Worm (Caenorhabditis elegans): Measurements from ENCODE around the gene F45E6.1.

F45E6.1 gene

DNA sequence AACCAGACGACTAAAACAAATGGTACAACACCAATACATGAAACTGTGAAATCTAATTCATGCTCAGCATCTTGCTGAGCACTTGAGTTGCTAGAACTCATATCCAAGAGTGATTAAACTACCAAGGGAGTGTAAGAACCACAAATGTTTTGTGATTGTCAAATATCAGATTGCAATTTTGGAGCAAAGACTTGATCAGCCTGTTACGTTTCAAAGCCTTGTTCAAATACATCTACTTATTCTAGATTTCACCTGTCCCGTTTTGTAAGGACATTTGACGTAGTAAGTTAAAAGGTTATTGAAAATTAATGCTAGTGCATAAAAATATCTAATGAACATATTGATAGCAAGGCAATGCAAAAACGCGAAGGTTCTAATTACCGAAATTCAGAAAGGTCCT is at the start of gene F45E6.1:
TSS of gene F45E6.1 (minus strand) at position 101 of the 400 bp plus-strand sequence.
- TF ChIP-seq isw-1 (GFP tag; IDR thresholded peaks at IDR 0.05), result no peak
- no peak for TF ChIP-seq mab-9 (GFP tag; IDR thresholded peaks at IDR 0.05)
- TF ChIP-seq zag-1 (tag; optimal IDR thresholded peaks at IDR 0.05), result no peak
- no peak for TF ChIP-seq nhr-28 (tag; optimal IDR thresholded peaks at IDR 0.05)
- TF ChIP-seq C16A3.4 (tag; optimal IDR thresholded peaks at IDR 0.05), result no peak
- no peak for TF ChIP-seq egl-27 (tag; optimal IDR thresholded peaks at IDR 0.05)
- TF ChIP-seq egl-13 (tag; optimal IDR thresholded peaks at IDR 0.05), result no peak
- TF ChIP-seq fkh-8 (tag; optimal IDR thresholded peaks at IDR 0.05), result no peak
- TF ChIP-seq elt-2 (tag; optimal IDR thresholded peaks at IDR 0.05), result no peak
- no peak for TF ChIP-seq alr-1 (tag; optimal IDR thresholded peaks at IDR 0.05; ENCODE audit: borderline replicate concordance)
- no peak for TF ChIP-seq nhr-90 (tag; optimal IDR thresholded peaks at IDR 0.05; ENCODE audit: poor library complexity)
- TF ChIP-seq ceh-8 (GFP tag; optimal IDR thresholded peaks at IDR 0.05), result no peak
- no peak for TF ChIP-seq tlp-1 (tag; optimal IDR thresholded peaks at IDR 0.05)
- no peak for TF ChIP-seq pag-3 (tag; optimal IDR thresholded peaks at IDR 0.05; ENCODE audit: borderline replicate concordance, insufficient read depth)

DNA sequence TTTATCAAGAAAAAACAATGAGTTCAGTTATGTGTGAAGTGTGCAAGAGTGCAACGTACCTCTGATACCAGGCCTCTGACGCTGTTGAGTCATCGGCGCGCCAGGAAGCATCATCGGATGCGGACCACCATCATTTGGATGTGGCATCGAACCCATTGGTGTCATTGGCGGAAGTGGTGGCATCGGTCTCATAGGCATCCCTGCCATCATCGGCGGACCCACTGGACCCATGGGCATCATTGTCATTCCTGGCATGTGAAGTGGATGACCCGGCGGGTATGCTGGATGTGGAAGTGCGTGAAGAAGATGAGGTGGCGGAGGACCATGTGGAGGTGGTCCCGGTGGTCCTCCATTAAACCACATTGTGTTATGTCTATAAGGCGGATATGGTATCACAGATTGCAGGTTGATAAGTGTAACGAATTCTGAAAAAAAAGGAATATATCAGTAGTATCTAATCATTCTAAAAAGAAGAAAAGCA is 48.2 kb upstream of the F45E6.1 start, which contains the start of gene scd-1:
TSS of gene scd-1 (minus strand) at position 431 of the 481 bp plus-strand sequence.
- no peak for TF ChIP-seq C16A3.4 (tag; optimal IDR thresholded peaks at IDR 0.05)
- no peak for TF ChIP-seq dsc-1 (tag; optimal IDR thresholded peaks at IDR 0.05)

DNA sequence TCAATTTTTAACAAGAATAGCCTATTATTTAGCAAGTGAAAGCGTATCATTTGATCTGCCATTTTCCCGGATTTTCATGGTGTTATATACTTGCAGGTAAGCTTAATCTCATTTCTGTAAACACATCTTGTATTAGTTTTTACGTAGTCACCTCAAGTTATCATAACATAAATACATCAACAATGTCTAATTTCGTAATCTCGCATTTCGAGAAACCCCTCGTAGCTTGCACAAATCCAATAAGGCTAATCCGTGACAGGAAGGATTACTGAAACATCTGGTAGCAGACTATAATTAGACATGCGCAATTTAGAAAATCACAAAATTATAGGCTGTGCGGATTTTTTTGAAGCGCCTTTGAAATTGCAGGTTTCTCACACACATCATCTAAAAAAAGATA is 47.3 kb upstream of the F45E6.1 start:
- TF ChIP-seq pqm-1 (tag; optimal IDR thresholded peaks at IDR 0.05) (no peak), dsc-1 (tag; optimal IDR thresholded peaks at IDR 0.05) (peak; percentile 97), nhr-71 (tag; optimal IDR thresholded peaks at IDR 0.05) (peak; percentile 60), egl-27 (tag; optimal IDR thresholded peaks at IDR 0.05) (no peak), pax-3 (tag; optimal IDR thresholded peaks at IDR 0.05) (peak; percentile 75), ets-5 (GFP tag; IDR thresholded peaks at IDR 0.05) (no peak), nhr-47 (tag; optimal IDR thresholded peaks at IDR 0.05) (peak; percentile 54), elt-2 (tag; optimal IDR thresholded peaks at IDR 0.05) (no peak), egl-13 (tag; optimal IDR thresholded peaks at IDR 0.05) (peak; percentile 18), sox-4 (tag; optimal IDR thresholded peaks at IDR 0.05) (peak; percentile 60), unc-62 (GFP tag; optimal IDR thresholded peaks at IDR 0.05) (no peak), nhr-11 (tag; optimal IDR thresholded peaks at IDR 0.05) (peak; percentile 59), fkh-8 (tag; optimal IDR thresholded peaks at IDR 0.05) (peak; percentile 68)

DNA sequence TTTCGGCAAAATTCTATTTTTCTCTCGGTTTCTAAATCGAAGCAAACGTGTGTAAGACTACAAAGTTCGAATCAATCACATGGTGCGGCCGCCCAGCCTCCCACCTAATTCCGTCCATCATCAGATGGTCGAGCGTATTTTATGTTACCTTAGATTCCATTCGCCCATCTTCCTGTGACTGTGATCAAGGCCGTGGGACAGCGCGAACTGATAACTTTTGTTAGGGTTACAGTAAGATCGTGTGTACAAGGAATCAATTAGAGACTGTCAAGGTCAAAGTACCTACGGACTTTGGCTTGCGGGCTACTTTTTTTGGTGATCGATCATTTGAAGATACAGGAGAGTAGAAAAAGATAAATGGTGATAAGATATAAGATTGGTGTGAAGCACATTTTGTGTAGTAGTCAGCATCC is 45.8 kb upstream of the F45E6.1 start:
- TF ChIP-seq snpc-4 (tag; optimal IDR thresholded peaks at IDR 0.05), result no peak
- TF ChIP-seq pax-3 (tag; optimal IDR thresholded peaks at IDR 0.05), result no peak
- peak; percentile 48 for TF ChIP-seq vab-15 (tag; optimal IDR thresholded peaks at IDR 0.05)
- TF ChIP-seq zag-1 (tag; optimal IDR thresholded peaks at IDR 0.05), result no peak
- TF ChIP-seq fkh-4 (tag; optimal IDR thresholded peaks at IDR 0.05; ENCODE audit: borderline replicate concordance), result no peak
- TF ChIP-seq mab-9 (GFP tag; IDR thresholded peaks at IDR 0.05), result peak; percentile 35; the same call in 1 of the 2 replicates
- TF ChIP-seq sup-37 (GFP tag; optimal IDR thresholded peaks at IDR 0.05), result no peak
- no peak for TF ChIP-seq isw-1 (GFP tag; IDR thresholded peaks at IDR 0.05)
- peak; percentile 22 for TF ChIP-seq nhr-28 (tag; optimal IDR thresholded peaks at IDR 0.05)
- TF ChIP-seq mep-1 (tag; optimal IDR thresholded peaks at IDR 0.05), result peak; percentile 62
- TF ChIP-seq nhr-19 (GFP tag; conservative IDR thresholded peaks at IDR 0.05), result peak; percentile 94
- TF ChIP-seq blmp-1 (tag; optimal IDR thresholded peaks at IDR 0.05), result peak; percentile 92
- TF ChIP-seq fos-1 (tag; optimal IDR thresholded peaks at IDR 0.05), result no peak
- no peak for TF ChIP-seq alr-1 (tag; optimal IDR thresholded peaks at IDR 0.05; ENCODE audit: borderline replicate concordance)
- no peak for TF ChIP-seq ceh-82 (tag; optimal IDR thresholded peaks at IDR 0.05)
- TF ChIP-seq ztf-4 (tag; optimal IDR thresholded peaks at IDR 0.05), result no peak
- no peak for TF ChIP-seq unc-86 (tag; optimal IDR thresholded peaks at IDR 0.05)
- peak; percentile 61 to 87 for TF ChIP-seq lsy-2 (tag; optimal IDR thresholded peaks at IDR 0.05)
- no peak for TF ChIP-seq sptf-1 (tag; optimal IDR thresholded peaks at IDR 0.05)
- TF ChIP-seq pqm-1 (tag; optimal IDR thresholded peaks at IDR 0.05), result no peak
- TF ChIP-seq ceh-8 (GFP tag; optimal IDR thresholded peaks at IDR 0.05), result no peak
- no peak for TF ChIP-seq C04F5.9 (tag; optimal IDR thresholded peaks at IDR 0.05)
- TF ChIP-seq irx-1 (tag; optimal IDR thresholded peaks at IDR 0.05), result peak; percentile 53
- peak in 1 of 2 experiments; percentile 91 for TF ChIP-seq mdl-1 (tag; optimal IDR thresholded peaks at IDR 0.05)
- TF ChIP-seq C16A3.4 (tag; optimal IDR thresholded peaks at IDR 0.05), result peak; percentile 68
- peak; percentile 33 for TF ChIP-seq swsn-7 (tag; optimal IDR thresholded peaks at IDR 0.05)
- TF ChIP-seq lin-13 (GFP tag; optimal IDR thresholded peaks at IDR 0.05), result no peak
- TF ChIP-seq nhr-76 (tag; optimal IDR thresholded peaks at IDR 0.05), result no peak
- TF ChIP-seq lir-3 (tag; optimal IDR thresholded peaks at IDR 0.05; ENCODE audit: poor library complexity), result no peak
- TF ChIP-seq jun-1 (tag; optimal IDR thresholded peaks at IDR 0.05), result peak; percentile 65
- no peak for TF ChIP-seq aly-2 (tag; optimal IDR thresholded peaks at IDR 0.05)

All from whole organism, L1 larva.